Fruit fly (Drosophila melanogaster) whole organism, wandering third instar larva: ENCODE results near the gene Rpp14b.

ENCODE experiments used
- Abd-B ChIP-seq: fragments of >200 bp; optimal IDR thresholded peaks from 2 replicates; lab custom pipeline; 2017; ENCODE audit warnings: missing biosample characterization, missing genetic modification characterization
- CG32264 ChIP-seq: fragments of 200-800 bp; sonication (Bioruptor generic); optimal IDR thresholded peaks from 2 replicates; lab custom pipeline; 2016; ENCODE audit warnings: missing biosample characterization, missing genetic modification characterization
- CG9705 ChIP-seq: fragments of 200-800 bp; sonication (Bioruptor generic); optimal IDR thresholded peaks from 2 replicates; lab custom pipeline; 2018; ENCODE audit warnings: missing biosample characterization, mild to moderate bottlenecking, missing genetic modification characterization
- CrebA ChIP-seq: fragments of 200-800 bp; sonication (Bioruptor generic); optimal IDR thresholded peaks from 2 replicates; lab custom pipeline; 2016; ENCODE audit warnings: missing biosample characterization, mild to moderate bottlenecking, missing genetic modification characterization, borderline replicate concordance
- Dfd ChIP-seq: fragments of >200 bp; optimal IDR thresholded peaks from 2 replicates; lab custom pipeline; 2017; ENCODE audit warnings: missing biosample characterization, missing genetic modification characterization
- Dif ChIP-seq: fragments of 200-275, 200-300 bp; sonication (Bioruptor generic); optimal IDR thresholded peaks from 2 replicates; lab custom pipeline; 2018; ENCODE audit warnings: missing biosample characterization, missing genetic modification characterization; ENCODE audit not compliant: partially characterized antibody
- GATAd ChIP-seq: sonication (Bioruptor generic); optimal IDR thresholded peaks from 2 replicates; lab custom pipeline; 2016; ENCODE audit warnings: missing biosample characterization, missing genetic modification characterization
- HLH106 ChIP-seq: fragments of 200-800 bp; optimal IDR thresholded peaks from 3 replicates; lab custom pipeline; 2019; ENCODE audit warnings: missing biosample characterization, mild to moderate bottlenecking, missing genetic modification characterization, moderate library complexity
- Hnf4 ChIP-seq: fragments of 200-800 bp; sonication (Bioruptor generic); optimal IDR thresholded peaks from 2 replicates; lab custom pipeline; 2016; ENCODE audit warnings: missing biosample characterization, mild to moderate bottlenecking, missing genetic modification characterization
- Hr78 ChIP-seq: fragments of >200 bp; optimal IDR thresholded peaks from 2 replicates; lab custom pipeline; 2017; ENCODE audit warnings: missing biosample characterization, missing genetic modification characterization
- Hr83 ChIP-seq: fragments of 200-300 bp; sonication (Bioruptor generic); optimal IDR thresholded peaks from 2 replicates; lab custom pipeline; 2016; ENCODE audit warnings: missing biosample characterization, mild to moderate bottlenecking, missing genetic modification characterization, moderate library complexity; ENCODE audit not compliant: poor library complexity, severe bottlenecking
- Jra ChIP-seq: sonication (Bioruptor generic); optimal IDR thresholded peaks from 2 replicates; lab custom pipeline; 2016; ENCODE audit warnings: missing biosample characterization, missing genetic modification characterization
- Mio ChIP-seq: sonication (Bioruptor generic); optimal IDR thresholded peaks from 2 replicates; lab custom pipeline; 2016; ENCODE audit warnings: missing biosample characterization, missing genetic modification characterization
- Myc ChIP-seq: fragments of >200 bp; optimal IDR thresholded peaks from 2 replicates; lab custom pipeline; 2017
- N ChIP-seq: fragments of >200 bp; optimal IDR thresholded peaks from 2 replicates; lab custom pipeline; 2018; ENCODE audit warnings: missing biosample characterization, missing external identifiers, missing genetic modification characterization
- OdsH ChIP-seq: fragments of 200-800 bp; sonication (Bioruptor generic); optimal IDR thresholded peaks from 2 replicates; lab custom pipeline; 2016; ENCODE audit warnings: missing biosample characterization, mild to moderate bottlenecking, missing genetic modification characterization
- Rel ChIP-seq, 2 experiments: fragments of 200-800 bp; sonication (Bioruptor generic) in 1 of 2; optimal IDR thresholded peaks; 2 replicates in 1 of 2; 3 replicates in 1 of 2; lab custom pipeline; 2016 to 2019; ENCODE audit warnings: mild to moderate bottlenecking in 2 of 2, missing biosample characterization in 2 of 2, missing genetic modification characterization in 2 of 2, moderate library complexity in 1 of 2
- Sp1 ChIP-seq: fragments of 200-800 bp; sonication (Bioruptor generic); optimal IDR thresholded peaks from 3 replicates; lab custom pipeline; 2019; ENCODE audit warnings: missing biosample characterization, mild to moderate bottlenecking, missing genetic modification characterization, moderate library complexity
- Vsx2 ChIP-seq: fragments of 200-300, 225-300 bp; sonication (Bioruptor generic); optimal IDR thresholded peaks from 2 replicates; lab custom pipeline; 2018; ENCODE audit warnings: missing biosample characterization, missing genetic modification characterization; ENCODE audit not compliant: partially characterized antibody
- br ChIP-seq: fragments of 200-800 bp; sonication (Bioruptor generic); optimal IDR thresholded peaks from 2 replicates; lab custom pipeline; 2016; ENCODE audit warnings: missing biosample characterization, missing genetic modification characterization
- brk ChIP-seq: fragments of 200-800 bp; sonication (Bioruptor generic); optimal IDR thresholded peaks from 2 replicates; lab custom pipeline; 2016; ENCODE audit warnings: missing biosample characterization, mild to moderate bottlenecking, missing genetic modification characterization
- dl ChIP-seq, 2 experiments: fragments of 175-275, 200-275 bp in 1 of 2; fragments of 200-275 bp in 1 of 2; sonication (Bioruptor generic); optimal IDR thresholded peaks; lab custom pipeline; 2018; ENCODE audit warnings: mild to moderate bottlenecking in 2 of 2, missing biosample characterization in 2 of 2, missing genetic modification characterization in 2 of 2, moderate library complexity in 2 of 2; ENCODE audit not compliant: partially characterized antibody in 2 of 2, insufficient read depth in 1 of 2
- dmrt93B ChIP-seq: fragments of 200-800 bp; sonication (Bioruptor generic); optimal IDR thresholded peaks from 2 replicates; lab custom pipeline; 2018; ENCODE audit warnings: missing biosample characterization, mild to moderate bottlenecking, missing genetic modification characterization
- dsf ChIP-seq: sonication (Bioruptor generic); optimal IDR thresholded peaks from 2 replicates; lab custom pipeline; 2016; ENCODE audit warnings: missing biosample characterization, missing genetic modification characterization, borderline replicate concordance
- ey ChIP-seq: fragments of 200-800 bp; sonication (Bioruptor generic); optimal IDR thresholded peaks from 2 replicates; lab custom pipeline; 2016; ENCODE audit warnings: missing biosample characterization, missing genetic modification characterization
- foxo ChIP-seq, 2 experiments: fragments of 200-800 bp; sonication (Bioruptor generic); optimal IDR thresholded peaks; 2 replicates in 1 of 2; 3 replicates in 1 of 2; lab custom pipeline; 2016 to 2017; ENCODE audit warnings: missing biosample characterization in 2 of 2, missing genetic modification characterization in 2 of 2
- fru ChIP-seq: fragments of 200-800 bp; sonication (Bioruptor generic); optimal IDR thresholded peaks from 3 replicates; lab custom pipeline; 2016; ENCODE audit warnings: missing biosample characterization, mild to moderate bottlenecking, missing genetic modification characterization
- h ChIP-seq: fragments of 200-800 bp; sonication (Bioruptor generic); optimal IDR thresholded peaks from 3 replicates; lab custom pipeline; 2016; ENCODE audit warnings: missing biosample characterization, mild to moderate bottlenecking, missing genetic modification characterization
- jim ChIP-seq: fragments of 175-275, 200-325 bp; sonication (Bioruptor generic); optimal IDR thresholded peaks from 2 replicates; lab custom pipeline; 2016; ENCODE audit warnings: missing biosample characterization, mild to moderate bottlenecking, missing genetic modification characterization
- lola ChIP-seq: fragments of >200 bp; optimal IDR thresholded peaks from 2 replicates; lab custom pipeline; 2017; ENCODE audit warnings: missing biosample characterization, missing genetic modification characterization
- pan ChIP-seq: fragments of >200 bp; optimal IDR thresholded peaks from 2 replicates; lab custom pipeline; 2017
- psq ChIP-seq: fragments of 200-800 bp; sonication (Bioruptor generic); optimal IDR thresholded peaks from 3 replicates; lab custom pipeline; 2017; ENCODE audit warnings: missing biosample characterization, mild to moderate bottlenecking, missing genetic modification characterization, moderate library complexity
- rgr ChIP-seq: fragments of 200-800 bp; sonication (Bioruptor generic); optimal IDR thresholded peaks from 3 replicates; lab custom pipeline; 2016; ENCODE audit warnings: missing biosample characterization, mild to moderate bottlenecking, missing genetic modification characterization
- sage ChIP-seq: fragments of 200-800 bp; sonication (Bioruptor generic); optimal IDR thresholded peaks from 2 replicates; lab custom pipeline; 2016; ENCODE audit warnings: missing biosample characterization, mild to moderate bottlenecking, missing genetic modification characterization
- sv ChIP-seq: fragments of 200-800 bp; sonication (Bioruptor generic); optimal IDR thresholded peaks from 3 replicates; lab custom pipeline; 2016; ENCODE audit warnings: missing biosample characterization, missing genetic modification characterization
- tai ChIP-seq: sonication (Bioruptor generic); optimal IDR thresholded peaks from 2 replicates; lab custom pipeline; 2016; ENCODE audit warnings: missing biosample characterization, missing genetic modification characterization
- usp ChIP-seq: fragments of >200 bp; optimal IDR thresholded peaks from 2 replicates; lab custom pipeline; 2017; ENCODE audit warnings: missing biosample characterization, missing genetic modification characterization
- woc ChIP-seq: sonication (Bioruptor generic); optimal IDR thresholded peaks from 2 replicates; lab custom pipeline; 2016; ENCODE audit warnings: missing biosample characterization, mild to moderate bottlenecking, missing genetic modification characterization

The Rpp14b gene

DNA sequence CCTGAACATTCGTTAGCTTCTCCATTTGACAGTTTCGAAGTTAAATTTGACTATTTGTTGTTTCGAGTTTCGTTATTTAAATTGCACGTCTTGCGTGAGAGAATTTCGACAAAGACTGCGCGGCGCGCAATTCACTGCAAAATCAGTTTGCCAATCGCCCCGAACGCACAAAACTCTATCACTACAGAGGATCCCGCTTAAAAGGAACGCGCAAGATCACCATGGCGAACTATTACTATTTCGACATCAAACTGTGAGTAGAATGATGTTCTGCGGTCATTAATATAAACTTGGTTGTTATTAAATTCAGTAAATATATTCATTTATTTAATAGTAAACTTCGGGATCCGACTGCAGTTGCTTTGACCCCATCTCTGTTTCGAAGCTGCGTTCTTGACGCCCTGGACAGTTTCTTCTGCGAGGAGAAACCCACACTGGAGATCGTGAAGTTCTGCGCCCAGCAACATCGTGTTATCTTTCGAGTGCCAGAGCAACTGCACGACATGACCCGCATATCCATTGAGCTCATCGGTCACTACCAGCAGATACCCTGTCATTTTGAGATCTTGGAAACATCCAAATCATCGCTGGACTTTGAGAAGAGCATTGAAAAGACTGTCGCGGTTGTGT, at the start of gene Rpp14b, which contains the start of gene spn-A:
Gene Rpp14b, plus strand, starts transcription at position 43 of the 630 bp plus-strand sequence.
Gene spn-A, minus strand, starts transcription at position 123 of the 630 bp plus-strand sequence.
- TF ChIP-seq woc (GFP tag; lab: Kevin White, UChicago): peak; percentile 47
- no peak for TF ChIP-seq lola (GFP tag; lab: Kevin White, UChicago)
- TF ChIP-seq rgr (GFP tag; lab: Kevin White, UChicago): peak; percentile 53
- TF ChIP-seq dl (GFP tag; optimal IDR thresholded peaks at IDR 0.05; lab: Kevin White, UChicago; ENCODE audit: insufficient read depth in 1 of 2, partially characterized antibody in 2 of 2): no peak
- peak; percentile 18 for TF ChIP-seq h (GFP tag; lab: Kevin White, UChicago)
- peak; percentile 19 for TF ChIP-seq ey
- no peak for TF ChIP-seq Mio (GFP tag; lab: Kevin White, UChicago)
- TF ChIP-seq CG9705: no peak
- TF ChIP-seq N (GFP tag; lab: Kevin White, UChicago): no peak
- TF ChIP-seq GATAd (GFP tag; lab: Kevin White, UChicago): no peak
- no peak for TF ChIP-seq Myc
- no peak for TF ChIP-seq Dif
- TF ChIP-seq Hr78 (GFP tag; lab: Kevin White, UChicago): no peak
- TF ChIP-seq pan (lab: Kevin White, UChicago): no peak
- TF ChIP-seq Dfd: no peak
- no peak for TF ChIP-seq dsf (GFP tag; lab: Kevin White, UChicago)
- no peak for TF ChIP-seq sv
- no peak for TF ChIP-seq Abd-B
- TF ChIP-seq CG32264 (GFP tag; lab: Kevin White, UChicago): no peak
- TF ChIP-seq Jra (GFP tag; lab: Kevin White, UChicago): no peak
- no peak for TF ChIP-seq jim (GFP tag; lab: Kevin White, UChicago)
- peak; percentile 30 for TF ChIP-seq br
- TF ChIP-seq Hr83 (GFP tag; lab: Kevin White, UChicago): peak; percentile 21
- TF ChIP-seq tai (GFP tag; lab: Kevin White, UChicago): no peak
- TF ChIP-seq OdsH (GFP tag; lab: Kevin White, UChicago): peak; percentile 4
- TF ChIP-seq Vsx2 (GFP tag; lab: Kevin White, UChicago): no peak
- no peak for TF ChIP-seq dmrt93B (GFP tag; lab: Kevin White, UChicago)
- TF ChIP-seq brk (GFP tag; lab: Kevin White, UChicago): no peak
- TF ChIP-seq usp (GFP tag; lab: Kevin White, UChicago): no peak
- TF ChIP-seq psq (GFP tag; lab: Kevin White, UChicago): no peak
- TF ChIP-seq HLH106 (tag; lab: Kevin White, UChicago): peak; percentile 39
- no peak for TF ChIP-seq Rel (GFP tag; optimal IDR thresholded peaks at IDR 0.05; lab: Kevin White, UChicago)
- no peak for TF ChIP-seq Rel (tag; optimal IDR thresholded peaks at IDR 0.05; lab: Kevin White, UChicago)
- TF ChIP-seq Hnf4 (GFP tag; lab: Kevin White, UChicago): no peak
- TF ChIP-seq sage: no peak
- peak; percentile 13 for TF ChIP-seq Sp1 (GFP tag; lab: Kevin White, UChicago)
- TF ChIP-seq foxo (GFP tag; optimal IDR thresholded peaks at IDR 0.05; lab: Kevin White, UChicago): peak in 1 of 2 experiments; percentile 43
- no peak for TF ChIP-seq CrebA
- no peak for TF ChIP-seq fru
- TF ChIP-seq, all 38 proteins: peak for 10

DNA sequence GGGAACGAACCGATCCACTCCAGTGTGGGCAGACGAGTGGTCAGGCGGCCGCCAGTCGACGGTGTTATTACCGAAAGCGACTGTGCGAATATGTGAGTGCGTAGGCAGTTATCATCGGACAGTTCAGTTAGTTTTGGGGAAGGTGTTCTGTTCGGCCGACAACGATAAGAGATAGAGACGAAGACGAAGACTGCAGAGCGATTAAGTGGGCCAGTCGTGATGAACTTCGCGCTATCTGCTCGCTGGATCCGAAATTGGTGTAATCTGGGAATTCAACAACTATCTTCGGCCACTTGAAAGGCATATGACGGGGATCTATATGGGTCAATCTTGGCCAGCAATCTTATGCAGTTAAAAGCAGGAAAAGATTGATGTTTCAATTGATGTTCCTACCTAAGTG, 46.6 kb upstream of the Rpp14b start, which contains the start of gene CG7912:
Gene CG7912, minus strand, starts transcription at position 17 of the 400 bp plus-strand sequence.
- TF ChIP-seq GATAd (GFP tag; lab: Kevin White, UChicago) (no peak), usp (GFP tag; lab: Kevin White, UChicago) (no peak), fru (no peak), Myc (no peak), dmrt93B (GFP tag; lab: Kevin White, UChicago) (no peak), foxo (GFP tag; optimal IDR thresholded peaks at IDR 0.05; lab: Kevin White, UChicago) (no peak), Mio (GFP tag; lab: Kevin White, UChicago) (no peak), tai (GFP tag; lab: Kevin White, UChicago) (no peak), dl (GFP tag; optimal IDR thresholded peaks at IDR 0.05; lab: Kevin White, UChicago; ENCODE audit: insufficient read depth in 1 of 2, partially characterized antibody in 2 of 2) (no peak), rgr (GFP tag; lab: Kevin White, UChicago) (no peak), HLH106 (tag; lab: Kevin White, UChicago) (no peak), CG32264 (GFP tag; lab: Kevin White, UChicago) (no peak), Vsx2 (GFP tag; lab: Kevin White, UChicago) (no peak)
